Worm (Caenorhabditis elegans) whole organism, L1 larva: ENCODE results near the gene srh-235.

ENCODE experiments used
- F16B12.6 ChIP-seq: fragments of 150-350 bp; optimal IDR thresholded peaks from 2 replicates; lab custom pipeline; 2014; ENCODE audit warnings: missing biosample characterization, missing genetic modification characterization
- Y116A8C.19 ChIP-seq: sonication (generic microtip); optimal IDR thresholded peaks from 2 replicates; lab custom pipeline; 2016; ENCODE audit warnings: missing compliant biosample characterization, missing genetic modification characterization, borderline replicate concordance
- blmp-1 ChIP-seq: fragments of 150-350 bp; optimal IDR thresholded peaks from 2 replicates; lab custom pipeline; 2014; ENCODE audit warnings: missing biosample characterization, missing genetic modification characterization
- ceh-63 ChIP-seq: fragments of 200-800 bp; sonication (Bioruptor generic); optimal IDR thresholded peaks from 2 replicates; lab custom pipeline; 2018; ENCODE audit warnings: mild to moderate bottlenecking, missing genetic modification characterization, missing compliant biosample characterization
- ceh-8 ChIP-seq: fragments of 200-800 bp; sonication (Bioruptor generic); optimal IDR thresholded peaks from 2 replicates; lab custom pipeline; 2018; ENCODE audit warnings: mild to moderate bottlenecking, missing genetic modification characterization, moderate library complexity, missing compliant biosample characterization
- ceh-82 ChIP-seq, 3 experiments: fragments of 150-350 bp in 1 of 3; sonication (generic microtip) in 2 of 3; optimal IDR thresholded peaks; 2 replicates each; lab custom pipeline; 2014 to 2017; ENCODE audit warnings: missing biosample characterization in 3 of 3, missing genetic modification characterization in 3 of 3
- ceh-88 ChIP-seq: fragments of 200-800 bp; sonication (Bioruptor generic); IDR thresholded peaks from 2 replicates; pipeline ENCODE4 v1.3.6; 2022; ENCODE audit warnings: missing genetic modification characterization, missing compliant biosample characterization
- ceh-90 ChIP-seq: sonication (generic microtip); optimal IDR thresholded peaks from 2 replicates; lab custom pipeline; 2016; ENCODE audit warnings: missing genetic modification characterization, missing compliant biosample characterization
- ces-1 ChIP-seq: fragments of 150-350 bp; optimal IDR thresholded peaks from 2 replicates; lab custom pipeline; 2014; ENCODE audit warnings: missing biosample characterization, missing genetic modification reagents, missing genetic modification characterization
- dpl-1 ChIP-seq, 3 experiments: fragments of 150-350 bp in 2 of 3; sonication (generic microtip) in 1 of 3; optimal IDR thresholded peaks; 2 replicates each; lab custom pipeline; 2014 to 2017; ENCODE audit warnings: missing biosample characterization in 3 of 3, missing genetic modification characterization in 3 of 3, missing genetic modification reagents in 3 of 3
- egl-13 ChIP-seq: sonication (generic microtip); optimal IDR thresholded peaks from 2 replicates; lab custom pipeline; 2016; ENCODE audit warnings: missing genotype, missing genetic modification reagents, missing genetic modification characterization, missing compliant biosample characterization
- egl-27 ChIP-seq, 2 experiments: fragments of 150-350 bp in 1 of 2; sonication (generic microtip); optimal IDR thresholded peaks; 3 replicates each; lab custom pipeline; 2017 to 2018; ENCODE audit warnings: missing biosample characterization in 2 of 2, missing genetic modification characterization in 2 of 2, missing genetic modification reagents in 2 of 2
- elt-2 ChIP-seq: sonication (generic microtip); optimal IDR thresholded peaks from 2 replicates; lab custom pipeline; 2016; ENCODE audit warnings: missing genetic modification characterization, mild to moderate bottlenecking, inconsistent platforms, missing compliant biosample characterization, missing genetic modification reagents
- fkh-10 ChIP-seq: sonication (generic microtip); optimal IDR thresholded peaks from 2 replicates; lab custom pipeline; 2017; ENCODE audit warnings: missing biosample characterization, missing genetic modification reagents, missing genetic modification characterization
- fkh-8 ChIP-seq: sonication (generic microtip); optimal IDR thresholded peaks from 2 replicates; lab custom pipeline; 2016; ENCODE audit warnings: mild to moderate bottlenecking, missing genetic modification characterization, missing compliant biosample characterization
- fos-1 ChIP-seq: fragments of 150-350 bp; optimal IDR thresholded peaks from 2 replicates; lab custom pipeline; 2014; ENCODE audit warnings: missing biosample characterization, missing genetic modification characterization
- isw-1 ChIP-seq: fragments of 200-800 bp; sonication (Bioruptor generic); IDR thresholded peaks from 2 replicates; pipeline ENCODE4 v1.3.6; 2022; ENCODE audit warnings: missing genetic modification characterization, missing compliant biosample characterization
- jun-1 ChIP-seq: fragments of 150-350 bp; optimal IDR thresholded peaks from 2 replicates; lab custom pipeline; 2014; ENCODE audit warnings: missing biosample characterization, missing genetic modification reagents, missing genetic modification characterization
- lin-15B ChIP-seq: fragments of 150-350 bp; sonication (generic microtip); optimal IDR thresholded peaks from 3 replicates; lab custom pipeline; 2014; ENCODE audit warnings: missing biosample characterization, missing genetic modification characterization
- lin-35 ChIP-seq, 2 experiments: fragments of 150-350 bp; optimal IDR thresholded peaks; 2 replicates each; lab custom pipeline; 2014; ENCODE audit warnings: missing biosample characterization in 2 of 2, missing genetic modification characterization in 2 of 2, missing genetic modification reagents in 2 of 2
- lin-39 ChIP-seq: fragments of 150-350 bp; optimal IDR thresholded peaks from 2 replicates; lab custom pipeline; 2014; ENCODE audit warnings: missing biosample characterization, missing genetic modification reagents, missing genetic modification characterization
- lir-3 ChIP-seq: sonication (generic microtip); optimal IDR thresholded peaks from 2 replicates; lab custom pipeline; 2016; ENCODE audit warnings: mild to moderate bottlenecking, missing genetic modification characterization, moderate library complexity, missing compliant biosample characterization; ENCODE audit not compliant: poor library complexity
- lsy-2 ChIP-seq, 2 experiments: fragments of 150-350 bp; optimal IDR thresholded peaks; 2 replicates each; lab custom pipeline; 2014; ENCODE audit warnings: missing biosample characterization in 2 of 2, missing genetic modification characterization in 2 of 2
- mdl-1 ChIP-seq, 2 experiments: fragments of 150-350 bp; optimal IDR thresholded peaks; 2 replicates each; lab custom pipeline; 2014 to 2017; ENCODE audit warnings: missing biosample characterization in 2 of 2, missing genetic modification characterization in 2 of 2, inconsistent platforms in 1 of 2
- mep-1 ChIP-seq: fragments of 150-350 bp; optimal IDR thresholded peaks from 2 replicates; lab custom pipeline; 2014; ENCODE audit warnings: missing biosample characterization, missing genetic modification characterization
- nhr-20 ChIP-seq: sonication (generic microtip); optimal IDR thresholded peaks from 2 replicates; lab custom pipeline; 2016; ENCODE audit warnings: mild to moderate bottlenecking, missing genetic modification characterization, missing compliant biosample characterization
- nhr-237 ChIP-seq: fragments of 150-350 bp; optimal IDR thresholded peaks from 2 replicates; lab custom pipeline; 2014; ENCODE audit warnings: missing biosample characterization, missing genetic modification characterization
- nhr-28 ChIP-seq: fragments of 150-350 bp; optimal IDR thresholded peaks from 2 replicates; lab custom pipeline; 2014; ENCODE audit warnings: missing biosample characterization, missing genetic modification characterization
- nhr-47 ChIP-seq: sonication (generic microtip); optimal IDR thresholded peaks from 2 replicates; lab custom pipeline; 2016; ENCODE audit warnings: mild to moderate bottlenecking, missing genetic modification characterization, moderate library complexity, missing compliant biosample characterization
- nhr-77 ChIP-seq: fragments of 150-350 bp; optimal IDR thresholded peaks from 2 replicates; lab custom pipeline; 2014; ENCODE audit warnings: missing biosample characterization, missing genetic modification characterization
- nhr-85 ChIP-seq: sonication (generic microtip); peaks from one replicate; lab custom pipeline; 2016; ENCODE audit warnings: missing genetic modification characterization, inconsistent platforms, missing compliant biosample characterization
- nhr-90 ChIP-seq: sonication (generic microtip); optimal IDR thresholded peaks from 2 replicates; lab custom pipeline; 2016; ENCODE audit warnings: mild to moderate bottlenecking, missing genetic modification characterization, missing compliant biosample characterization; ENCODE audit not compliant: poor library complexity
- pax-3 ChIP-seq: fragments of 200-800 bp; sonication (Bioruptor generic); optimal IDR thresholded peaks from 2 replicates; lab custom pipeline; 2018; ENCODE audit warnings: mild to moderate bottlenecking, missing genetic modification characterization, moderate library complexity, missing compliant biosample characterization
- snpc-4 ChIP-seq: fragments of 150-350 bp; optimal IDR thresholded peaks from 2 replicates; lab custom pipeline; 2014; ENCODE audit warnings: missing biosample characterization, missing genetic modification characterization
- snu-23 ChIP-seq: sonication (generic microtip); optimal IDR thresholded peaks from 2 replicates; lab custom pipeline; 2016; ENCODE audit warnings: missing genetic modification characterization, missing compliant biosample characterization
- sox-4 ChIP-seq: sonication (generic microtip); optimal IDR thresholded peaks from 2 replicates; lab custom pipeline; 2016; ENCODE audit warnings: missing genetic modification characterization, missing compliant biosample characterization
- unc-130 ChIP-seq: fragments of 150-350 bp; optimal IDR thresholded peaks from 2 replicates; lab custom pipeline; 2017; ENCODE audit warnings: missing biosample characterization, missing genetic modification characterization, inconsistent platforms
- unc-30 ChIP-seq: sonication (generic microtip); optimal IDR thresholded peaks from 2 replicates; lab custom pipeline; 2017; ENCODE audit warnings: missing biosample characterization, missing genetic modification characterization
- unc-86 ChIP-seq: sonication (generic microtip); optimal IDR thresholded peaks from 2 replicates; lab custom pipeline; 2016; ENCODE audit warnings: missing genetic modification characterization, missing compliant biosample characterization
- vab-15 ChIP-seq: sonication (generic microtip); optimal IDR thresholded peaks from 2 replicates; lab custom pipeline; 2017; ENCODE audit warnings: missing genotype, mild to moderate bottlenecking, missing genetic modification characterization, missing compliant biosample characterization
- zag-1 ChIP-seq: fragments of 150-350 bp; optimal IDR thresholded peaks from 2 replicates; lab custom pipeline; 2014; ENCODE audit warnings: missing biosample characterization, missing genetic modification characterization
- ztf-11 ChIP-seq, 2 experiments: sonication (generic microtip); optimal IDR thresholded peaks; 2 replicates each; lab custom pipeline; 2016 to 2017; ENCODE audit warnings: missing genetic modification characterization in 2 of 2, missing biosample characterization in 1 of 2, missing compliant biosample characterization in 1 of 2

Gene srh-235

ce11 chrV:17496071-17496470 is 24.6 kb upstream of the srh-235 start, which contains the start of gene srh-118:
Gene srh-118, minus strand, starts transcription at chrV:17496171.
- TF ChIP-seq nhr-77 (tag; lab: Kevin White, UChicago) (no peak), unc-86 (tag; lab: Kevin White, UChicago) (no peak), unc-130 (tag; lab: Kevin White, UChicago) (no peak), pax-3 (tag; lab: Kevin White, UChicago) (no peak), elt-2 (no peak), dpl-1 (GFP tag; optimal IDR thresholded peaks at IDR 0.05; lab: Kevin White, UChicago) (no peak), unc-30 (no peak), mep-1 (tag; lab: Kevin White, UChicago) (no peak), blmp-1 (tag; lab: Kevin White, UChicago) (no peak), sox-4 (tag; lab: Kevin White, UChicago) (no peak), snu-23 (GFP tag; lab: Kevin White, UChicago) (no peak), lin-35 (GFP tag; optimal IDR thresholded peaks at IDR 0.05; lab: Kevin White, UChicago) (no peak), fos-1 (tag; lab: Kevin White, UChicago) (no peak)

ce11 chrV:17493732-17494131 is 22.3 kb upstream of the srh-235 start, which contains the start of gene fbxa-102:
Gene fbxa-102, minus strand, starts transcription at chrV:17493832.
- TF ChIP-seq egl-27 (tag; optimal IDR thresholded peaks at IDR 0.05; lab: Kevin White, UChicago) (no peak), F16B12.6 (tag; lab: Kevin White, UChicago) (no peak), nhr-90 (tag; lab: Kevin White, UChicago) (no peak), zag-1 (tag; lab: Kevin White, UChicago) (no peak), snu-23 (GFP tag; lab: Kevin White, UChicago) (no peak), fkh-10 (GFP tag; lab: Kevin White, UChicago) (no peak), ceh-88 (GFP tag; lab: Robert Waterston, UW) (no peak), pax-3 (tag; lab: Kevin White, UChicago) (no peak)

- TF ChIP-seq jun-1 (tag; lab: Kevin White, UChicago) (no peak), lin-15B (tag; lab: Kevin White, UChicago) (no peak), nhr-20 (tag; lab: Kevin White, UChicago) (no peak), pax-3 (tag; lab: Kevin White, UChicago) (no peak), nhr-77 (tag; lab: Kevin White, UChicago) (no peak), snpc-4 (tag; lab: Kevin White, UChicago) (no peak), lsy-2 (tag; optimal IDR thresholded peaks at IDR 0.05; lab: Kevin White, UChicago) (no peak)
- TF ChIP-seq, all 84 proteins: peak for 0
Measured at ce11 chrV:17486034-17486433, 14.6 kb upstream of the srh-235 start, which contains the start of gene scl-24. Gene scl-24, plus strand, starts transcription at chrV:17486334.

- TF ChIP-seq zag-1 (tag; lab: Kevin White, UChicago) (no peak), nhr-47 (no peak), nhr-237 (no peak), fkh-8 (no peak), snu-23 (GFP tag; lab: Kevin White, UChicago) (no peak), egl-13 (no peak), dpl-1 (GFP tag; optimal IDR thresholded peaks at IDR 0.05; lab: Kevin White, UChicago) (no peak), vab-15 (tag; lab: Kevin White, UChicago) (no peak), nhr-85 (tag; lab: Kevin White, UChicago) (no peak), ceh-90 (tag; lab: Kevin White, UChicago) (no peak)
Measured at ce11 chrV:17485078-17485477, 13.6 kb upstream of the srh-235 start, which contains the start of gene srh-111. Gene srh-111, minus strand, starts transcription at chrV:17485178.

ce11 chrV:17476490-17476889 is 5.0 kb upstream of the srh-235 start, which contains the start of gene srbc-61:
Gene srbc-61, plus strand, starts transcription at chrV:17476790.
- no peak for TF ChIP-seq nhr-47
- TF ChIP-seq ceh-63 (GFP tag; lab: Kevin White, UChicago): no peak
- TF ChIP-seq ceh-8 (GFP tag; lab: Kevin White, UChicago): no peak
- TF ChIP-seq mdl-1 (tag; optimal IDR thresholded peaks at IDR 0.05; lab: Kevin White, UChicago): no peak
- no peak for TF ChIP-seq lin-39 (tag; lab: Kevin White, UChicago)
- TF ChIP-seq ceh-88 (GFP tag; lab: Robert Waterston, UW): no peak
- TF ChIP-seq blmp-1 (tag; lab: Kevin White, UChicago): no peak
- no peak for TF ChIP-seq ztf-11 (tag; optimal IDR thresholded peaks at IDR 0.05; lab: Kevin White, UChicago)
- no peak for TF ChIP-seq nhr-28
- no peak for TF ChIP-seq ceh-82 (tag; optimal IDR thresholded peaks at IDR 0.05; lab: Kevin White, UChicago)
- no peak for TF ChIP-seq mep-1 (tag; lab: Kevin White, UChicago)
- TF ChIP-seq Y116A8C.19 (tag; lab: Kevin White, UChicago): no peak
- TF ChIP-seq nhr-20 (tag; lab: Kevin White, UChicago): no peak
- no peak for TF ChIP-seq isw-1
- no peak for TF ChIP-seq lir-3
- no peak for TF ChIP-seq ces-1
